Fruit fly (Drosophila melanogaster) whole organism, wandering third instar larva: ENCODE data around the gene CG17738.

ENCODE experiments used
- CG32264 ChIP-seq: fragments of 200-800 bp; sonication (Bioruptor generic); optimal IDR thresholded peaks from 2 replicates; lab custom pipeline; 2016; ENCODE audit warnings: missing biosample characterization, missing genetic modification characterization
- CG9705 ChIP-seq: fragments of 200-800 bp; sonication (Bioruptor generic); optimal IDR thresholded peaks from 2 replicates; lab custom pipeline; 2018; ENCODE audit warnings: missing biosample characterization, mild to moderate bottlenecking, missing genetic modification characterization
- Hr78 ChIP-seq: fragments of >200 bp; optimal IDR thresholded peaks from 2 replicates; lab custom pipeline; 2017; ENCODE audit warnings: missing biosample characterization, missing genetic modification characterization
- Jra ChIP-seq: sonication (Bioruptor generic); optimal IDR thresholded peaks from 2 replicates; lab custom pipeline; 2016; ENCODE audit warnings: missing biosample characterization, missing genetic modification characterization
- OdsH ChIP-seq: fragments of 200-800 bp; sonication (Bioruptor generic); optimal IDR thresholded peaks from 2 replicates; lab custom pipeline; 2016; ENCODE audit warnings: missing biosample characterization, mild to moderate bottlenecking, missing genetic modification characterization
- br ChIP-seq: fragments of 200-800 bp; sonication (Bioruptor generic); optimal IDR thresholded peaks from 2 replicates; lab custom pipeline; 2016; ENCODE audit warnings: missing biosample characterization, missing genetic modification characterization
- dl ChIP-seq, 2 experiments: fragments of 175-275, 200-275 bp in 1 of 2; fragments of 200-275 bp in 1 of 2; sonication (Bioruptor generic); optimal IDR thresholded peaks; lab custom pipeline; 2018; ENCODE audit warnings: mild to moderate bottlenecking in 2 of 2, missing biosample characterization in 2 of 2, missing genetic modification characterization in 2 of 2, moderate library complexity in 2 of 2; ENCODE audit not compliant: partially characterized antibody in 2 of 2, insufficient read depth in 1 of 2
- dsf ChIP-seq: sonication (Bioruptor generic); optimal IDR thresholded peaks from 2 replicates; lab custom pipeline; 2016; ENCODE audit warnings: missing biosample characterization, missing genetic modification characterization, borderline replicate concordance
- ey ChIP-seq: fragments of 200-800 bp; sonication (Bioruptor generic); optimal IDR thresholded peaks from 2 replicates; lab custom pipeline; 2016; ENCODE audit warnings: missing biosample characterization, missing genetic modification characterization
- h ChIP-seq: fragments of 200-800 bp; sonication (Bioruptor generic); optimal IDR thresholded peaks from 3 replicates; lab custom pipeline; 2016; ENCODE audit warnings: missing biosample characterization, mild to moderate bottlenecking, missing genetic modification characterization
- psq ChIP-seq: fragments of 200-800 bp; sonication (Bioruptor generic); optimal IDR thresholded peaks from 3 replicates; lab custom pipeline; 2017; ENCODE audit warnings: missing biosample characterization, mild to moderate bottlenecking, missing genetic modification characterization, moderate library complexity
- rgr ChIP-seq: fragments of 200-800 bp; sonication (Bioruptor generic); optimal IDR thresholded peaks from 3 replicates; lab custom pipeline; 2016; ENCODE audit warnings: missing biosample characterization, mild to moderate bottlenecking, missing genetic modification characterization
- woc ChIP-seq: sonication (Bioruptor generic); optimal IDR thresholded peaks from 2 replicates; lab custom pipeline; 2016; ENCODE audit warnings: missing biosample characterization, mild to moderate bottlenecking, missing genetic modification characterization

DNA sequence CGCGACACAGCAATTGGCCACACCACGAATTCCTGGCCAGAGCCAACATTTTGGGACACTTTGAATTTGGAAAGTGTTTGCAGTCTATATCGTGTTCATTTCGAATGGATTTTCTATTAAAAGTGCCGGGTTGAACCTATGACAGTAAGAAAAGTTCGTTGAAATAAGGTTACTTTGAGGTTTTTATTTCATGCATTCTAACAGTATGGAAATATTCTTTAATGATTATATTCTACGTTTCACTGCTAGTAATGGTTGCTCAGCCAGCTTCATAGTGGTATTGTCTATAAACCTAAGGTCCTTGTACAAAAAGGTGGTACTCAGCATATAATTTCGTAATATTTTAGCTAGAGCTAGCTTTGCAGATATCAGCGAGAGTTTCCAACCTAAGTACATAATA, 38.1 kb upstream of the CG17738 start, which contains the start of gene Pglym87:
- no peak for TF ChIP-seq dsf
- no peak for TF ChIP-seq br (GFP tag; lab: Kevin White, UChicago)
- TF ChIP-seq Jra (GFP tag; lab: Kevin White, UChicago) = no peak
- TF ChIP-seq ey (GFP tag; lab: Kevin White, UChicago) = no peak
- no peak for TF ChIP-seq psq (GFP tag; lab: Kevin White, UChicago)
- TF ChIP-seq dl (GFP tag; optimal IDR thresholded peaks at IDR 0.05; lab: Kevin White, UChicago; ENCODE audit: insufficient read depth in 1 of 2, partially characterized antibody in 2 of 2) = no peak
- TF ChIP-seq rgr = no peak
- no peak for TF ChIP-seq CG9705 (GFP tag; lab: Kevin White, UChicago)
- TF ChIP-seq h (GFP tag; lab: Kevin White, UChicago) = no peak
- TF ChIP-seq CG32264 = no peak
- TF ChIP-seq Hr78 (GFP tag; lab: Kevin White, UChicago) = no peak
- TF ChIP-seq woc (GFP tag; lab: Kevin White, UChicago) = no peak
- TF ChIP-seq OdsH = no peak
